Fruit fly (Drosophila melanogaster): Measurements from ENCODE around the gene CG33229.
A peak's percentile ranks its signal among the peaks of the same experiment; 100 is the strongest.

CG33229 gene

DNA sequence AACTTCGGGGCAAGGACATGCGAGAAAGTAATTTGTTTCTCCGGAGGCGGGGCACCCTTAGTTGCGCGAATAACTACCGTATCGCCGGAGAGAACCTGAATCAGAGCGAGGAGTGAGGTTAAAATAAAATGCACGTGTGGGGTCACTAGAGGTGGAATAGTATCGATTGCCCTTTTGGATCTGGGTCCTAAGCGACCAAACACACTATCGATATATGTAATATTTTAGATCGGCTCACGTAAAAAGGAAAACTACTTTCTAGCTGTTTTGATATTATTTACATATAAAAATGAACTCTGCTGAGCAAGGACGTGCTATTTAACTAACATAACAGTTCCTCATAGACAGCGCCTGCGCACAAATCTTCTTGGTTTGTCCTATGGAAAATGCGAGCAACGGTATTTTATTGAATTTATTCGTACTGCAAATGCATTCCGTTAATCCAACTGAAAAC is 39.1 kb downstream of the CG33229 start (continued):
- TF ChIP-seq CG32772 (GFP tag; IDR thresholded peaks at IDR 0.05) (no peak), bcd (GFP tag; optimal IDR thresholded peaks at IDR 0.05) (no peak), eyg (GFP tag; optimal IDR thresholded peaks at IDR 0.05) (no peak), bbx (GFP tag; IDR thresholded peaks at IDR 0.05; ENCODE audit: partially characterized antibody) (peak; percentile 92), CG13894 (tag; optimal IDR thresholded peaks at IDR 0.05) (peak; percentile 54), CG3163 (GFP tag; optimal IDR thresholded peaks at IDR 0.05) (no peak), Nf-YB (GFP tag; optimal IDR thresholded peaks at IDR 0.05) (no peak), Bdp1 (GFP tag; optimal IDR thresholded peaks at IDR 0.05) (no peak), Bteb2 (GFP tag; optimal IDR thresholded peaks at IDR 0.05) (no peak), fd96Cb (tag; optimal IDR thresholded peaks at IDR 0.05) (no peak), CG18476 (GFP tag; optimal IDR thresholded peaks at IDR 0.05) (no peak), CG10462 (GFP tag; optimal IDR thresholded peaks at IDR 0.05) (no peak), CG3065 (GFP tag; optimal IDR thresholded peaks at IDR 0.05) (no peak), Aef1 (GFP tag; IDR thresholded peaks at IDR 0.05) (no peak), Dref (GFP tag; IDR thresholded peaks at IDR 0.05) (peak; percentile 87), CG14710 (tag; optimal IDR thresholded peaks at IDR 0.05) (peak; percentile 28), trem (tag; optimal IDR thresholded peaks at IDR 0.05) (peak; percentile 70), fru (optimal IDR thresholded peaks at IDR 0.05) (no peak), nom (GFP tag; optimal IDR thresholded peaks at IDR 0.05) (no peak), ash1 (GFP tag; optimal IDR thresholded peaks at IDR 0.05) (no peak), dpn (GFP tag; optimal IDR thresholded peaks at IDR 0.05) (no peak), Dll (GFP tag; IDR thresholded peaks at IDR 0.05; ENCODE audit: partially characterized antibody) (peak; percentile 85), CG32767 (GFP tag; IDR thresholded peaks at IDR 0.05) (no peak), CG4707 (GFP tag; optimal IDR thresholded peaks at IDR 0.05) (no peak), CG8388 (GFP tag; optimal IDR thresholded peaks at IDR 0.05) (no peak), Meics (GFP tag; optimal IDR thresholded peaks at IDR 0.05) (no peak), stwl (tag; optimal IDR thresholded peaks at IDR 0.05) (peak; percentile 25), CG31365 (tag; optimal IDR thresholded peaks at IDR 0.05) (no peak), Spps (tag; optimal IDR thresholded peaks at IDR 0.05) (no peak), Hr51 (GFP tag; optimal IDR thresholded peaks at IDR 0.05) (no peak), CTCF (GFP tag; optimal IDR thresholded peaks at IDR 0.05) (peak; percentile 11), gem (tag; optimal IDR thresholded peaks at IDR 0.05) (no peak), CG10543 (GFP tag; optimal IDR thresholded peaks at IDR 0.05) (no peak), CG7556 (GFP tag; optimal IDR thresholded peaks at IDR 0.05) (no peak), CG12744 (GFP tag; optimal IDR thresholded peaks at IDR 0.05) (no peak), CG1233 (GFP tag; optimal IDR thresholded peaks at IDR 0.05) (peak; percentile 6), HLHmδ (GFP tag; optimal IDR thresholded peaks at IDR 0.05) (no peak), CG15073 (GFP tag; optimal IDR thresholded peaks at IDR 0.05) (no peak), CG11093 (GFP tag; IDR thresholded peaks at IDR 0.05) (no peak), Dbx (GFP tag; IDR thresholded peaks at IDR 0.05) (peak; percentile 47; the same call in 1 of the 3 replicates), maf-S (GFP tag; optimal IDR thresholded peaks at IDR 0.05) (no peak), Mad (GFP tag; optimal IDR thresholded peaks at IDR 0.05) (no peak), CG7271 (tag; optimal IDR thresholded peaks at IDR 0.05) (no peak), HLH3B (GFP tag; IDR thresholded peaks at IDR 0.05) (no peak), dmrt11E (tag; optimal IDR thresholded peaks at IDR 0.05) (no peak), amos (GFP tag; IDR thresholded peaks at IDR 0.05; ENCODE audit: partially characterized antibody) (peak; percentile 89), Xbp1 (GFP tag; optimal IDR thresholded peaks at IDR 0.05) (no peak), CG17328 (GFP tag; IDR thresholded peaks at IDR 0.05) (no peak), CG15011 (GFP tag; optimal IDR thresholded peaks at IDR 0.05) (no peak), Ets65A (GFP tag) (no peak), Hmr (GFP tag; optimal IDR thresholded peaks at IDR 0.05) (no peak), kah (GFP tag; optimal IDR thresholded peaks at IDR 0.05) (no peak)

Measured in whole organism, embryonic.